Fruit fly (Drosophila melanogaster): ENCODE measurements around the gene Sgp.

DNA sequence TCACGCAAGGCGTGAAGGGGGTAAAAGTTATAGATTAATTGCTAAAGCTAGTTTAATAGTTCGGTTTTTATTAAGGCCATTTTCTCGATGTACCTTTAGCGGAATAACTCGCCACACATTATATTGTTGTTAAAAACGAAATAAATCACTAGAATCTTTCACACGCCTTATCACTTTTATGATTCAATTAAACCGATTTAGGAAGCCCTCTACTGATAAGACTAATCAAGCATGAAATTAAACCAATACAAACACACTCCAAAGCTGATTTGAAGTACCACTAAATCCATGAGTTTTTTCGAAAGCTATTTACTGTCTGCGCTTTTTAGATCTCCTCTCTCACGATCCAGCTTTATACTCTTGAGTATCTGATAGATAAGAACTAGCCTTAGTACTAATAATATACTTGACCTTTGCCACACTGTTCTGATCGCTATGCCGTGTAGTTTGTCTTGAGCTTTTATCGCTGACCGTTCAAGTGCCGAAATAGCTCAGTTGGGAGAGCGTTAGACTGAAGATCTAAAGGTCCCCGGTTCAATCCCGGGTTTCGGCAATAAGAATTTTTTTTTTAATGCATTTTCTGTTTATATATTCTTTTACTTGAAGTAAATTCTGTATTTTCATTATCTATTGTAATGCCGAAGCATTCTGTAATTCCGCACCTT is 51.0 kb downstream of the Sgp start:
- TF ChIP-seq CG17806 (tag; optimal IDR thresholded peaks at IDR 0.05) (no peak), CG10348 (GFP tag; IDR thresholded peaks at IDR 0.05) (no peak), Ets98B (GFP tag; IDR thresholded peaks at IDR 0.05) (no peak), CG12605 (GFP tag; IDR thresholded peaks at IDR 0.05) (no peak), rn (GFP tag; IDR thresholded peaks at IDR 0.05) (no peak), CG13204 (GFP tag; optimal IDR thresholded peaks at IDR 0.05) (no peak), CG14655 (GFP tag; optimal IDR thresholded peaks at IDR 0.05) (no peak), Snoo (tag; optimal IDR thresholded peaks at IDR 0.05) (no peak), CG9948 (tag; optimal IDR thresholded peaks at IDR 0.05) (no peak), CG8301 (tag; optimal IDR thresholded peaks at IDR 0.05) (no peak), Pif1B (GFP tag; optimal IDR thresholded peaks at IDR 0.05) (no peak), CG15710 (tag; optimal IDR thresholded peaks at IDR 0.05) (no peak)
